Fruit fly (Drosophila melanogaster) whole organism, embryonic: Measurements from ENCODE around the gene msopa.
A peak's percentile ranks its signal among the peaks of the same experiment; 100 is the strongest.

Experiments used
- Asciz ChIP-seq: fragments of 200-800 bp; sonication (Bioruptor generic); optimal IDR thresholded peaks from 2 replicates; lab custom pipeline; 2017; ENCODE audit warnings: missing biosample characterization, mild to moderate bottlenecking, missing genetic modification characterization, missing genetic modification reagents
- Atf-2 ChIP-seq: fragments of 200-800 bp; sonication (Bioruptor generic); optimal IDR thresholded peaks from 2 replicates; lab custom pipeline; 2016; ENCODE audit warnings: missing biosample characterization, missing genetic modification characterization
- B-H1 ChIP-seq: fragments of 200-800 bp; sonication (Bioruptor generic); IDR thresholded peaks from 3 replicates; pipeline ENCODE4 v1.3.6; 2022; ENCODE audit warnings: missing biosample characterization, missing genetic modification characterization
- CG10321 ChIP-seq: fragments of 200-800 bp; sonication (Bioruptor generic); IDR thresholded peaks from 2 replicates; pipeline ENCODE4 v1.3.6; 2022; ENCODE audit warnings: missing biosample characterization, missing genetic modification characterization
- CG11695 ChIP-seq: fragments of 200-800 bp; sonication (Bioruptor generic); IDR thresholded peaks from 3 replicates; pipeline ENCODE4 v1.3.6; 2022; ENCODE audit warnings: missing biosample characterization, missing genetic modification characterization
- CG13287 ChIP-seq: fragments of 200-800 bp; sonication (Bioruptor generic); IDR thresholded peaks from 2 replicates; pipeline ENCODE4 v1.3.6; 2022; ENCODE audit warnings: missing biosample characterization, missing genetic modification characterization; ENCODE audit not compliant: partially characterized antibody
- CG15514 ChIP-seq: fragments of 200-800 bp; sonication (Bioruptor generic); optimal IDR thresholded peaks from 3 replicates; lab custom pipeline; 2017; ENCODE audit warnings: missing biosample characterization, missing genetic modification characterization, mild to moderate bottlenecking, moderate library complexity, missing genetic modification reagents
- CG16779 ChIP-seq: fragments of 200-800 bp; sonication (Bioruptor generic); IDR thresholded peaks from 2 replicates; pipeline ENCODE4 v1.3.6; 2022; ENCODE audit warnings: missing biosample characterization, missing genetic modification characterization
- CG18764 ChIP-seq: fragments of 200-800 bp; sonication (Bioruptor generic); optimal IDR thresholded peaks from 3 replicates; lab custom pipeline; 2016; ENCODE audit warnings: missing biosample characterization, missing genetic modification characterization
- CG3163 ChIP-seq: fragments of 200-800 bp; sonication (Bioruptor generic); optimal IDR thresholded peaks from 3 replicates; lab custom pipeline; 2016; ENCODE audit warnings: missing biosample characterization, missing genetic modification characterization
- CG34376 ChIP-seq: fragments of 200-800 bp; sonication (Bioruptor generic); optimal IDR thresholded peaks from 2 replicates; lab custom pipeline; 2018; ENCODE audit warnings: missing biosample characterization, mild to moderate bottlenecking, missing genetic modification characterization
- CG34422 ChIP-seq: fragments of 200-800 bp; sonication (Bioruptor generic); IDR thresholded peaks from 3 replicates; pipeline ENCODE4 v1.3.6; 2022; ENCODE audit warnings: missing biosample characterization, missing genetic modification characterization
- CG3995 ChIP-seq: fragments of 200-800 bp; sonication (Bioruptor generic); optimal IDR thresholded peaks from 3 replicates; lab custom pipeline; 2016; ENCODE audit warnings: missing biosample characterization, missing genetic modification characterization
- CG4282 ChIP-seq: fragments of 200-800 bp; sonication (Bioruptor generic); optimal IDR thresholded peaks from 2 replicates; lab custom pipeline; 2016; ENCODE audit warnings: missing biosample characterization, missing genetic modification characterization
- CG4730 ChIP-seq: fragments of 200-800 bp; sonication (Bioruptor generic); IDR thresholded peaks from 2 replicates; pipeline ENCODE4 v1.3.6; 2022; ENCODE audit warnings: missing biosample characterization, missing genetic modification characterization
- CG4854 ChIP-seq: fragments of 200-800 bp; sonication (Bioruptor generic); optimal IDR thresholded peaks from 2 replicates; lab custom pipeline; 2016; ENCODE audit warnings: missing biosample characterization, missing genetic modification characterization, inconsistent platforms
- CG6254 ChIP-seq: fragments of 200-800 bp; sonication (Bioruptor generic); optimal IDR thresholded peaks from 3 replicates; lab custom pipeline; 2017; ENCODE audit warnings: mild to moderate bottlenecking, missing biosample characterization, missing genetic modification reagents, missing genetic modification characterization
- CG6689 ChIP-seq: fragments of 200-800 bp; sonication (Bioruptor generic); IDR thresholded peaks from 2 replicates; pipeline ENCODE4 v1.3.6; 2022; ENCODE audit warnings: missing biosample characterization, missing genetic modification characterization
- CG6791 ChIP-seq: fragments of 200-800 bp; sonication (Bioruptor generic); IDR thresholded peaks from 3 replicates; pipeline ENCODE4 v1.3.6; 2022; ENCODE audit warnings: missing biosample characterization, missing genetic modification characterization; ENCODE audit not compliant: partially characterized antibody
- CG7745 ChIP-seq: fragments of 200-800 bp; sonication (Bioruptor generic); optimal IDR thresholded peaks from 2 replicates; lab custom pipeline; 2018; ENCODE audit warnings: missing biosample characterization, mild to moderate bottlenecking, missing genetic modification characterization, moderate library complexity
- CG9437 ChIP-seq: fragments of 200-800 bp; sonication (Bioruptor generic); optimal IDR thresholded peaks from 2 replicates; lab custom pipeline; 2018; ENCODE audit warnings: missing biosample characterization, mild to moderate bottlenecking, missing genetic modification characterization
- CG9932 ChIP-seq: fragments of 200-800 bp; sonication (Bioruptor generic); IDR thresholded peaks from 2 replicates; pipeline ENCODE4 v1.3.6; 2022; ENCODE audit warnings: missing biosample characterization, missing genetic modification characterization
- CTCF ChIP-seq: fragments of 200-800 bp; sonication (Bioruptor generic); optimal IDR thresholded peaks from 2 replicates; lab custom pipeline; 2017; ENCODE audit warnings: missing biosample characterization, mild to moderate bottlenecking, missing genetic modification characterization, moderate library complexity
- Dip2 ChIP-seq: fragments of 200-800 bp; sonication (Bioruptor generic); IDR thresholded peaks from 2 replicates; pipeline ENCODE4 v1.3.6; 2022; ENCODE audit warnings: missing biosample characterization, missing genetic modification characterization
- E2f2 ChIP-seq: fragments of 200-800 bp; sonication (Bioruptor generic); IDR thresholded peaks from 2 replicates; pipeline ENCODE4 v1.3.6; 2022; ENCODE audit warnings: missing biosample characterization, missing genetic modification characterization
- Gug ChIP-seq: fragments of 200-800 bp; sonication (Bioruptor generic); IDR thresholded peaks from 4 replicates; pipeline ENCODE4 v1.3.6; 2022; ENCODE audit warnings: missing biosample characterization, missing genetic modification characterization
- HmgZ ChIP-seq: fragments of 200-800 bp; sonication (Bioruptor generic); optimal IDR thresholded peaks from 2 replicates; lab custom pipeline; 2018; ENCODE audit warnings: missing biosample characterization, mild to moderate bottlenecking, missing genetic modification characterization
- Lpt ChIP-seq: fragments of >200 bp; optimal IDR thresholded peaks from 2 replicates; lab custom pipeline; 2018; ENCODE audit warnings: missing biosample characterization, missing genetic modification characterization
- Meics ChIP-seq: fragments of 200-800 bp; sonication (Bioruptor generic); optimal IDR thresholded peaks from 2 replicates; lab custom pipeline; 2017; ENCODE audit warnings: missing biosample characterization, mild to moderate bottlenecking, missing genetic modification characterization
- Mrtf ChIP-seq: fragments of 200-800 bp; sonication (Bioruptor generic); IDR thresholded peaks from 3 replicates; pipeline ENCODE4 v1.3.6; 2022; ENCODE audit warnings: missing biosample characterization, missing genetic modification characterization
- Neu2 ChIP-seq: fragments of 200-800 bp; sonication (Bioruptor generic); optimal IDR thresholded peaks from 3 replicates; lab custom pipeline; 2016; ENCODE audit warnings: missing biosample characterization, missing genetic modification characterization, borderline replicate concordance
- Pdp1 ChIP-seq, 2 experiments: fragments of 200-800 bp; sonication (Bioruptor generic); optimal IDR thresholded peaks; 3 replicates each; lab custom pipeline; 2016; ENCODE audit warnings: missing biosample characterization in 2 of 2, missing genetic modification characterization in 2 of 2, mild to moderate bottlenecking in 1 of 2, moderate library complexity in 1 of 2
- Stat92E ChIP-seq, 3 experiments: fragments of >200 bp in 2 of 3; fragments of 200-800 bp in 1 of 3; sonication (Bioruptor generic) in 1 of 3; optimal IDR thresholded peaks; 2 replicates each; lab custom pipeline; 2017 to 2019; ENCODE audit warnings: missing biosample characterization in 3 of 3, missing genetic modification characterization in 3 of 3, mild to moderate bottlenecking in 1 of 3, moderate library complexity in 1 of 3
- Tbp ChIP-seq: fragments of >200 bp; optimal IDR thresholded peaks from 2 replicates; lab custom pipeline; 2018; ENCODE audit warnings: missing biosample characterization, missing genetic modification characterization
- YL-1 ChIP-seq: fragments of 200-800 bp; sonication (Bioruptor generic); optimal IDR thresholded peaks from 3 replicates; lab custom pipeline; 2017; ENCODE audit warnings: missing biosample characterization, mild to moderate bottlenecking, missing genetic modification characterization
- ase ChIP-seq: fragments of 200-800 bp; sonication (Bioruptor generic); IDR thresholded peaks from 3 replicates; pipeline ENCODE4 v1.3.6; 2022; ENCODE audit warnings: missing biosample characterization, missing genetic modification characterization
- btn ChIP-seq: fragments of 200-800 bp; sonication (Bioruptor generic); optimal IDR thresholded peaks from 2 replicates; lab custom pipeline; 2016; ENCODE audit warnings: missing biosample characterization, missing genetic modification characterization
- chn ChIP-seq: fragments of 200-800 bp; sonication (Bioruptor generic); optimal IDR thresholded peaks from 2 replicates; lab custom pipeline; 2016; ENCODE audit warnings: missing biosample characterization, missing genetic modification characterization
- croc ChIP-seq: fragments of 200-800 bp; sonication (Bioruptor generic); conservative IDR thresholded peaks from 3 replicates; pipeline ENCODE4 v1.3.6; 2022; ENCODE audit warnings: missing biosample characterization, missing genetic modification characterization
- en ChIP-seq: fragments of 200-800 bp; sonication (Bioruptor generic); optimal IDR thresholded peaks from 2 replicates; lab custom pipeline; 2016; ENCODE audit warnings: missing biosample characterization, missing genetic modification characterization
- esg ChIP-seq: fragments of 200-800 bp; sonication (Bioruptor generic); conservative IDR thresholded peaks from 2 replicates; pipeline ENCODE4 v1.3.6; 2022; ENCODE audit warnings: missing biosample characterization, missing genetic modification characterization
- ewg ChIP-seq: fragments of 200-800 bp; sonication (Bioruptor generic); optimal IDR thresholded peaks from 3 replicates; lab custom pipeline; 2017; ENCODE audit warnings: mild to moderate bottlenecking, missing biosample characterization, missing genetic modification reagents, missing genetic modification characterization
- gcm ChIP-seq: fragments of 200-800 bp; sonication (Bioruptor generic); optimal IDR thresholded peaks from 2 replicates; lab custom pipeline; 2019; ENCODE audit warnings: missing biosample characterization, mild to moderate bottlenecking, missing genetic modification characterization, moderate library complexity
- gfzf ChIP-seq: fragments of 200-800 bp; sonication (Bioruptor generic); optimal IDR thresholded peaks from 2 replicates; lab custom pipeline; 2016; ENCODE audit warnings: missing biosample characterization, mild to moderate bottlenecking, missing genetic modification characterization, moderate library complexity
- h ChIP-seq: fragments of >200 bp; optimal IDR thresholded peaks from 2 replicates; lab custom pipeline; 2017
- hbn ChIP-seq: fragments of 200-800 bp; sonication (Bioruptor generic); IDR thresholded peaks from 2 replicates; pipeline ENCODE4 v1.3.6; 2022; ENCODE audit warnings: missing biosample characterization, missing genetic modification characterization; ENCODE audit not compliant: partially characterized antibody
- org-1 ChIP-seq: fragments of 200-800 bp; sonication (Bioruptor generic); optimal IDR thresholded peaks from 2 replicates; lab custom pipeline; 2017; ENCODE audit warnings: missing biosample characterization, missing genetic modification characterization
- pum ChIP-seq: fragments of 200-800 bp; sonication (Bioruptor generic); optimal IDR thresholded peaks from 2 replicates; lab custom pipeline; 2016; ENCODE audit warnings: missing biosample characterization, missing genetic modification characterization
- shn ChIP-seq: fragments of 200-800 bp; sonication (Bioruptor generic); optimal IDR thresholded peaks from 3 replicates; lab custom pipeline; 2016; ENCODE audit warnings: missing biosample characterization, missing genetic modification characterization
- vnd ChIP-seq: fragments of 200-800 bp; sonication (Bioruptor generic); IDR thresholded peaks from 3 replicates; pipeline ENCODE4 v1.3.6; 2022; ENCODE audit warnings: missing biosample characterization, missing genetic modification characterization; ENCODE audit not compliant: partially characterized antibody
- zen2 ChIP-seq: fragments of 200-800 bp; sonication (Bioruptor generic); IDR thresholded peaks from 3 replicates; pipeline ENCODE4 v1.3.6; 2022; ENCODE audit warnings: missing biosample characterization, missing genetic modification characterization; ENCODE audit not compliant: partially characterized antibody

Gene msopa

DNA sequence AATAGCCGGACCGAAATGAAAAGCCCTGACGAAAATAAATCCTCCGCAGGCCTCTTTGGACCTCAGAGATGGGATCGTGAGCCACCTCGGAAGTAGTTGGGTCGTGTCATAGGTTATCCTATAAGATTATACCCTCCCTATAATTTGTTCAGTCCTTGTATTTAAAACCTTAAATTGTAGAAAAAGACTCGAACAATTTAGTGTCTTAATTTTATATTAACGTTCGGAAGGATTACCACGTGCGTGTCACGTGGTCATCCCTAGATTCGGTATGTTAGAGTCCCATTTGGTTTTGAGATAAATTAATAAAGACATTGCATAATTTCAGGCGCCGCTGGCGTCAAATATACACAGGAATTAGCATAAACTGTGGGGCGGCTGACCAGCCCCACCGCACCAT lies 4.5 kb upstream of the msopa start (continued):
- TF ChIP-seq btn (GFP tag; lab: Kevin White, UChicago) (peak; percentile 34), CG3995 (GFP tag; lab: Kevin White, UChicago) (no peak), CTCF (GFP tag; lab: Kevin White, UChicago) (no peak), CG9437 (GFP tag; lab: Kevin White, UChicago) (peak; percentile 33), h (lab: Kevin White, UChicago) (no peak), pum (GFP tag; lab: Kevin White, UChicago) (no peak), YL-1 (GFP tag; lab: Kevin White, UChicago) (no peak), CG34376 (GFP tag; lab: Kevin White, UChicago) (no peak), CG9932 (peak; percentile 70), vnd (GFP tag; lab: Robert Waterston, UW) (peak; percentile 69), CG4730 (no peak), Pdp1 (GFP tag; optimal IDR thresholded peaks at IDR 0.05; lab: Kevin White, UChicago) (peak; percentile 50 to 57), CG18764 (GFP tag; lab: Kevin White, UChicago) (peak; percentile 32), Mrtf (GFP tag; lab: Robert Waterston, UW) (0 out of 3 replicates have a peak, but pooled peaks have one; percentile 39), zen2 (GFP tag; lab: Robert Waterston, UW) (peak; percentile 78; the same call in 2 of the 3 replicates), ewg (GFP tag; lab: Kevin White, UChicago) (peak; percentile 28), Asciz (GFP tag; lab: Kevin White, UChicago) (peak; percentile 31), en (GFP tag; lab: Kevin White, UChicago) (no peak), CG10321 (GFP tag; lab: Robert Waterston, UW) (no peak), CG7745 (tag; lab: Kevin White, UChicago) (no peak), CG15514 (GFP tag; lab: Kevin White, UChicago) (peak; percentile 28), Neu2 (GFP tag; lab: Kevin White, UChicago) (no peak), E2f2 (GFP tag; lab: Robert Waterston, UW) (peak; percentile 20; the same call in 1 of the 2 replicates), CG4282 (GFP tag; lab: Kevin White, UChicago) (peak; percentile 4), shn (GFP tag; lab: Kevin White, UChicago) (peak; percentile 36), CG34422 (GFP tag; lab: Robert Waterston, UW) (peak; percentile 64; the same call in 2 of the 3 replicates), Tbp (GFP tag; lab: Kevin White, UChicago) (no peak), CG13287 (GFP tag; lab: Robert Waterston, UW) (peak; percentile 87), CG6254 (GFP tag; lab: Kevin White, UChicago) (peak; percentile 39), Meics (peak; percentile 54), CG6791 (GFP tag; lab: Robert Waterston, UW) (peak; percentile 85), Atf-2 (GFP tag; lab: Kevin White, UChicago) (peak; percentile 12), org-1 (GFP tag; lab: Kevin White, UChicago) (peak; percentile 31), Stat92E (GFP tag; optimal IDR thresholded peaks at IDR 0.05; lab: Kevin White, UChicago) (peak in 1 of 3 experiments; percentile 28), esg (GFP tag; lab: Robert Waterston, UW) (no peak), CG4854 (GFP tag; lab: Kevin White, UChicago) (no peak), gfzf (no peak), CG11695 (GFP tag; lab: Robert Waterston, UW) (peak; percentile 38; the same call in 1 of the 3 replicates), CG3163 (GFP tag; lab: Kevin White, UChicago) (peak; percentile 22), CG16779 (GFP tag; lab: Robert Waterston, UW) (no peak), croc (GFP tag; lab: Robert Waterston, UW) (no peak; the same call in 2 of the 3 replicates), hbn (GFP tag; lab: Robert Waterston, UW) (peak; percentile 83), chn (GFP tag; lab: Kevin White, UChicago) (peak; percentile 60), ase (no peak), Dip2 (GFP tag; lab: Robert Waterston, UW) (no peak), gcm (peak; percentile 53), Gug (GFP tag; lab: Robert Waterston, UW) (peak; percentile 38; the same call in 1 of the 4 replicates), B-H1 (GFP tag; lab: Robert Waterston, UW) (no peak; the same call in 2 of the 3 replicates), CG6689 (peak; percentile 55), Lpt (GFP tag; lab: Kevin White, UChicago) (no peak), HmgZ (peak; percentile 41)
